Worm (Caenorhabditis elegans): ENCODE results near the gene srbc-32.

Gene srbc-32

ce11 chrV:3486857-3487256, at the start of gene srbc-32:
srbc-32 (minus strand) TSS chrV:3486957.
- TF ChIP-seq tbx-11 (GFP tag; IDR thresholded peaks at IDR 0.05) (no peak), pes-1 (GFP tag; IDR thresholded peaks at IDR 0.05) (no peak), flt-1 (GFP tag; IDR thresholded peaks at IDR 0.05) (no peak), ceh-36 (tag; optimal IDR thresholded peaks at IDR 0.05) (no peak), B0310.2 (tag; optimal IDR thresholded peaks at IDR 0.05) (no peak), ceh-13 (GFP tag; optimal IDR thresholded peaks at IDR 0.05) (no peak), aly-1 (tag; optimal IDR thresholded peaks at IDR 0.05) (no peak), scrt-1 (GFP tag; IDR thresholded peaks at IDR 0.05) (no peak), ets-7 (tag; optimal IDR thresholded peaks at IDR 0.05) (no peak), sea-1 (GFP tag; conservative IDR thresholded peaks at IDR 0.05) (no peak), tbx-37 (GFP tag; conservative IDR thresholded peaks at IDR 0.05) (no peak)

ce11 chrV:3535260-3535659, 48.5 kb upstream of the srbc-32 start, which contains the start of gene nhr-221:
nhr-221 (minus strand) TSS chrV:3535360.
- TF ChIP-seq B0310.2 (tag; optimal IDR thresholded peaks at IDR 0.05) (no peak), ets-7 (tag; optimal IDR thresholded peaks at IDR 0.05) (no peak), ama-1 (optimal IDR thresholded peaks at IDR 0.05) (no peak), tra-4 (tag; optimal IDR thresholded peaks at IDR 0.05) (no peak), tbx-11 (GFP tag; IDR thresholded peaks at IDR 0.05) (no peak), sea-1 (GFP tag; conservative IDR thresholded peaks at IDR 0.05) (no peak), ceh-36 (tag; optimal IDR thresholded peaks at IDR 0.05) (no peak), aly-1 (tag; optimal IDR thresholded peaks at IDR 0.05) (no peak), tbx-37 (GFP tag; conservative IDR thresholded peaks at IDR 0.05) (no peak), pes-1 (GFP tag; IDR thresholded peaks at IDR 0.05) (no peak), ceh-13 (GFP tag; optimal IDR thresholded peaks at IDR 0.05) (no peak), flt-1 (GFP tag; IDR thresholded peaks at IDR 0.05) (no peak)

ce11 chrV:3530403-3530802, 43.6 kb upstream of the srbc-32 start, which contains the start of gene srbc-66:
srbc-66 (plus strand) TSS chrV:3530703.
- TF ChIP-seq ceh-36 (tag; optimal IDR thresholded peaks at IDR 0.05) (no peak), flt-1 (GFP tag; IDR thresholded peaks at IDR 0.05) (no peak), tbx-37 (GFP tag; conservative IDR thresholded peaks at IDR 0.05) (no peak), hmbx-1 (tag; optimal IDR thresholded peaks at IDR 0.05) (no peak), sea-1 (GFP tag; conservative IDR thresholded peaks at IDR 0.05) (no peak), tra-4 (tag; optimal IDR thresholded peaks at IDR 0.05) (no peak)

ce11 chrV:3526882-3527281, 40.1 kb upstream of the srbc-32 start, which contains the start of gene str-260:
str-260 (plus strand) TSS chrV:3527182.
- TF ChIP-seq hmbx-1 (tag; optimal IDR thresholded peaks at IDR 0.05) (no peak), tbx-37 (GFP tag; conservative IDR thresholded peaks at IDR 0.05) (no peak), pes-1 (GFP tag; IDR thresholded peaks at IDR 0.05) (no peak), sea-1 (GFP tag; conservative IDR thresholded peaks at IDR 0.05) (no peak), B0310.2 (tag; optimal IDR thresholded peaks at IDR 0.05) (no peak), ceh-13 (GFP tag; optimal IDR thresholded peaks at IDR 0.05) (no peak), hmg-4 (GFP tag; optimal IDR thresholded peaks at IDR 0.05) (no peak), tra-4 (tag; optimal IDR thresholded peaks at IDR 0.05) (no peak), ama-1 (optimal IDR thresholded peaks at IDR 0.05) (no peak), tbx-11 (GFP tag; IDR thresholded peaks at IDR 0.05) (no peak), scrt-1 (GFP tag; IDR thresholded peaks at IDR 0.05) (no peak), F13C5.2 (tag; optimal IDR thresholded peaks at IDR 0.05) (no peak), ets-7 (tag; optimal IDR thresholded peaks at IDR 0.05) (no peak), hnd-1 (tag; optimal IDR thresholded peaks at IDR 0.05) (no peak)

- TF ChIP-seq ceh-13 (GFP tag; optimal IDR thresholded peaks at IDR 0.05) (no peak), hnd-1 (tag; optimal IDR thresholded peaks at IDR 0.05) (no peak), aly-1 (tag; optimal IDR thresholded peaks at IDR 0.05) (no peak), tbx-11 (GFP tag; IDR thresholded peaks at IDR 0.05) (no peak), hmbx-1 (tag; optimal IDR thresholded peaks at IDR 0.05) (no peak), B0310.2 (tag; optimal IDR thresholded peaks at IDR 0.05) (no peak), hmg-4 (GFP tag; optimal IDR thresholded peaks at IDR 0.05) (no peak), ceh-36 (tag; optimal IDR thresholded peaks at IDR 0.05) (no peak), pes-1 (GFP tag; IDR thresholded peaks at IDR 0.05) (no peak), tbx-37 (GFP tag; conservative IDR thresholded peaks at IDR 0.05) (no peak), tra-4 (tag; optimal IDR thresholded peaks at IDR 0.05) (no peak)
Observed at ce11 chrV:3524970-3525369, 38.2 kb upstream of the srbc-32 start, which contains the start of gene T24A6.7. T24A6.7 (plus strand) TSS chrV:3525270.

- no peak for TF ChIP-seq ceh-36 (tag; optimal IDR thresholded peaks at IDR 0.05)
- no peak for TF ChIP-seq pes-1 (GFP tag; IDR thresholded peaks at IDR 0.05)
- TF ChIP-seq ets-7 (tag; optimal IDR thresholded peaks at IDR 0.05), result no peak
- TF ChIP-seq aly-1 (tag; optimal IDR thresholded peaks at IDR 0.05), result no peak
- no peak for TF ChIP-seq B0310.2 (tag; optimal IDR thresholded peaks at IDR 0.05)
- no peak for TF ChIP-seq hmbx-1 (tag; optimal IDR thresholded peaks at IDR 0.05)
- TF ChIP-seq hmg-4 (GFP tag; optimal IDR thresholded peaks at IDR 0.05), result no peak
- no peak for TF ChIP-seq flt-1 (GFP tag; IDR thresholded peaks at IDR 0.05)
- no peak for TF ChIP-seq hnd-1 (tag; optimal IDR thresholded peaks at IDR 0.05)
Observed at ce11 chrV:3523262-3523661, 36.5 kb upstream of the srbc-32 start, which contains the start of gene irg-1. irg-1 (plus strand) TSS chrV:3523587.

ce11 chrV:3517889-3518288, 31.1 kb upstream of the srbc-32 start, which contains the start of gene str-227:
str-227 (plus strand) TSS chrV:3518189.
- TF ChIP-seq ceh-13 (GFP tag; optimal IDR thresholded peaks at IDR 0.05) (no peak), pes-1 (GFP tag; IDR thresholded peaks at IDR 0.05) (no peak), hmg-4 (GFP tag; optimal IDR thresholded peaks at IDR 0.05) (no peak), ceh-36 (tag; optimal IDR thresholded peaks at IDR 0.05) (no peak), ets-7 (tag; optimal IDR thresholded peaks at IDR 0.05) (no peak), hmbx-1 (tag; optimal IDR thresholded peaks at IDR 0.05) (no peak), tra-4 (tag; optimal IDR thresholded peaks at IDR 0.05) (no peak), aly-1 (tag; optimal IDR thresholded peaks at IDR 0.05) (no peak), hnd-1 (tag; optimal IDR thresholded peaks at IDR 0.05) (no peak), tbx-37 (GFP tag; conservative IDR thresholded peaks at IDR 0.05) (no peak), sea-1 (GFP tag; conservative IDR thresholded peaks at IDR 0.05) (no peak), F13C5.2 (tag; optimal IDR thresholded peaks at IDR 0.05) (no peak), scrt-1 (GFP tag; IDR thresholded peaks at IDR 0.05) (no peak)

ce11 chrV:3512381-3512780, 25.6 kb upstream of the srbc-32 start, which contains the start of gene str-226:
str-226 (plus strand) TSS chrV:3512681.
- TF ChIP-seq sea-1 (GFP tag; conservative IDR thresholded peaks at IDR 0.05) (no peak), hmbx-1 (tag; optimal IDR thresholded peaks at IDR 0.05) (no peak)

All from whole organism, early embryonic.